Worm (Caenorhabditis elegans) whole organism, late embryonic: ENCODE results near the gene Y43F8C.16.
"Not testable (repeated sequence)": the region's sequence is repeated elsewhere in the genome, so short reads cannot be mapped to it uniquely, and the experiment has no call there.

ENCODE experiments used
- Y22D7AL.16 ChIP-seq: sonication (generic microtip); optimal IDR thresholded peaks from 2 replicates; lab custom pipeline; 2016; ENCODE audit warnings: missing genetic modification characterization, missing compliant biosample characterization
- ama-1 ChIP-seq: fragments of 150-350 bp; optimal IDR thresholded peaks from 2 replicates; lab custom pipeline; 2014
- ceh-24 ChIP-seq: sonication (generic microtip); optimal IDR thresholded peaks from 2 replicates; lab custom pipeline; 2016; ENCODE audit warnings: mild to moderate bottlenecking, missing genetic modification characterization, missing compliant biosample characterization
- ceh-9 ChIP-seq: sonication (generic microtip); optimal IDR thresholded peaks from 2 replicates; lab custom pipeline; 2016; ENCODE audit warnings: mild to moderate bottlenecking, missing genetic modification characterization, inconsistent platforms, missing compliant biosample characterization
- fkh-10 ChIP-seq: fragments of 150-350 bp; optimal IDR thresholded peaks from 2 replicates; lab custom pipeline; 2014; ENCODE audit warnings: missing biosample characterization, missing genetic modification reagents, missing genetic modification characterization
- fkh-6 ChIP-seq: sonication (generic microtip); optimal IDR thresholded peaks from 2 replicates; lab custom pipeline; 2016; ENCODE audit warnings: missing genetic modification characterization, missing compliant biosample characterization
- hlh-13 ChIP-seq: fragments of 200-800 bp; sonication (Bioruptor generic); optimal IDR thresholded peaks from 2 replicates; lab custom pipeline; 2018; ENCODE audit warnings: mild to moderate bottlenecking, missing genetic modification characterization, missing compliant biosample characterization
- hlh-30 ChIP-seq: sonication (generic microtip); optimal IDR thresholded peaks from 2 replicates; lab custom pipeline; 2017; ENCODE audit warnings: antibody characterized with exemption, missing genetic modification characterization, missing compliant biosample characterization; ENCODE audit not compliant: insufficient read depth
- nfya-1 ChIP-seq: sonication (generic microtip); optimal IDR thresholded peaks from 2 replicates; lab custom pipeline; 2017; ENCODE audit warnings: missing genetic modification characterization, mild to moderate bottlenecking, missing compliant biosample characterization, antibody characterized with exemption, moderate library complexity
- sox-4 ChIP-seq: sonication (generic microtip); optimal IDR thresholded peaks from 2 replicates; lab custom pipeline; 2017; ENCODE audit warnings: mild to moderate bottlenecking, missing genetic modification characterization, inconsistent platforms, missing compliant biosample characterization
- zip-5 ChIP-seq: sonication (generic microtip); optimal IDR thresholded peaks from 2 replicates; lab custom pipeline; 2016; ENCODE audit warnings: missing genetic modification characterization, missing compliant biosample characterization

ce11 chrV:19711646-19712045, 3.7 kb downstream of the Y43F8C.16 start, which contains the start of gene Y43F8C.23:
- TF ChIP-seq sox-4; ceh-9 (tag; lab: Kevin White, UChicago); nfya-1 (tag; lab: Kevin White, UChicago); ama-1 (lab: Kevin White, UChicago); hlh-13 (GFP tag; lab: Kevin White, UChicago); hlh-30 (tag; lab: Kevin White, UChicago); zip-5 (tag; lab: Kevin White, UChicago); ceh-24 (tag; lab: Kevin White, UChicago); Y22D7AL.16 (tag; lab: Kevin White, UChicago); fkh-10 (GFP tag; lab: Kevin White, UChicago); fkh-6 (tag; lab: Kevin White, UChicago): not testable (repeated sequence)
